Worm (Caenorhabditis elegans) whole organism, early embryonic: ENCODE results near the gene irld-66.

Experiments used
- B0310.2 ChIP-seq: sonication (generic microtip); optimal IDR thresholded peaks from 2 replicates; lab custom pipeline; 2016; ENCODE audit warnings: mild to moderate bottlenecking, missing genetic modification characterization, missing compliant biosample characterization
- F13C5.2 ChIP-seq: sonication (generic microtip); optimal IDR thresholded peaks from 2 replicates; lab custom pipeline; 2017; ENCODE audit warnings: mild to moderate bottlenecking, missing genetic modification characterization, inconsistent platforms, missing compliant biosample characterization
- aly-1 ChIP-seq: sonication (generic microtip); optimal IDR thresholded peaks from 2 replicates; lab custom pipeline; 2016; ENCODE audit warnings: missing genetic modification characterization, missing compliant biosample characterization
- ama-1 ChIP-seq: fragments of 150-350 bp; optimal IDR thresholded peaks from 2 replicates; lab custom pipeline; 2014
- ceh-13 ChIP-seq: fragments of 200-800 bp; sonication (Bioruptor generic); optimal IDR thresholded peaks from 2 replicates; lab custom pipeline; 2018; ENCODE audit warnings: mild to moderate bottlenecking, missing genetic modification characterization, missing compliant biosample characterization
- ceh-36 ChIP-seq: sonication (generic microtip); optimal IDR thresholded peaks from 2 replicates; lab custom pipeline; 2016; ENCODE audit warnings: missing genetic modification characterization, inconsistent platforms, missing compliant biosample characterization
- ets-7 ChIP-seq: sonication (generic microtip); optimal IDR thresholded peaks from 2 replicates; lab custom pipeline; 2016; ENCODE audit warnings: missing genotype, missing genetic modification characterization, missing compliant biosample characterization
- flt-1 ChIP-seq: fragments of 200-800 bp; sonication (Bioruptor generic); IDR thresholded peaks from 2 replicates; pipeline ENCODE4 v1.3.6; 2022; ENCODE audit warnings: missing genetic modification characterization, missing compliant biosample characterization
- hnd-1 ChIP-seq: sonication (generic microtip); optimal IDR thresholded peaks from 2 replicates; lab custom pipeline; 2016; ENCODE audit warnings: missing genetic modification characterization, missing compliant biosample characterization
- pes-1 ChIP-seq: fragments of 200-800 bp; sonication (Bioruptor generic); IDR thresholded peaks from 2 replicates; pipeline ENCODE4 v1.3.6; 2022; ENCODE audit warnings: missing genetic modification reagents, missing genetic modification characterization, missing compliant biosample characterization
- scrt-1 ChIP-seq: fragments of 200-800 bp; sonication (Bioruptor generic); IDR thresholded peaks from 2 replicates; pipeline ENCODE4 v1.3.6; 2022; ENCODE audit warnings: missing genetic modification characterization, missing compliant biosample characterization
- sea-1 ChIP-seq: fragments of 200-800 bp; sonication (Bioruptor generic); conservative IDR thresholded peaks from 2 replicates; pipeline ENCODE4 v1.3.6; 2022; ENCODE audit warnings: missing genetic modification characterization, missing compliant biosample characterization
- tbx-11 ChIP-seq: fragments of 200-800 bp; sonication (Bioruptor generic); IDR thresholded peaks from 2 replicates; pipeline ENCODE4 v1.3.6; 2022; ENCODE audit warnings: missing genetic modification characterization, missing compliant biosample characterization

ce11 chrII:2966350-2966749 lies 25.7 kb upstream of the irld-66 start:
- TF ChIP-seq ceh-36 = no peak
- TF ChIP-seq tbx-11 (GFP tag; lab: Robert Waterston, UW) = no peak
- TF ChIP-seq pes-1 = no peak
- no peak for TF ChIP-seq ceh-13 (GFP tag; lab: Kevin White, UChicago)
- no peak for TF ChIP-seq flt-1
- TF ChIP-seq ets-7 (tag; lab: Kevin White, UChicago) = no peak
- no peak for TF ChIP-seq scrt-1
- TF ChIP-seq B0310.2 (tag; lab: Kevin White, UChicago) = no peak
- no peak for TF ChIP-seq ama-1 (lab: Kevin White, UChicago)
- no peak for TF ChIP-seq sea-1
- no peak for TF ChIP-seq hnd-1 (tag; lab: Kevin White, UChicago)
- TF ChIP-seq F13C5.2 (tag; lab: Kevin White, UChicago) = no peak
- no peak for TF ChIP-seq aly-1 (tag; lab: Kevin White, UChicago)
